Worm (Caenorhabditis elegans): ENCODE data around the gene flp-5.

flp-5 gene

DNA sequence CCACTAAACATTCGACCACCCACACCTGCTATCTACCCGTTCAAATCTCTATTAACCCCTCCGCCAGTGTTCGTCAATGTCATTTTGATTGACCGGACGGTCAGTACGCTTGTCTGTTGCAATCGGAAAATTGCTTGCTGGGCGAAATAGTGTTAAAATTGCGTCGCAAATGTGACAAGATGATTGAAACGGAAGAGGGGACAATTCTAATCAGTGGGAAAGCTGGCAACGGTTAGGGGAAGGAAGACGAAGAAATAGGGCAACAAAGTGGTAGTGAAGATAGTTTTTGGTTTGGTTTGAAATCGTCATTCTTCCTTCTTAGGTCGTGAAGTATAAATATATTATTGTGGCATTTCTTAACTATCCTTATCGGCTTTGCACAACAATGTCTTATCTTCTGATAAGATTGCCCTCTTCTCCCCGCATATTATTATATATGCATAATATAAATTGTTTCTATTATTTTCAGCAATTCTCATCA lies 40.4 kb downstream of the flp-5 start (continued):
- TF ChIP-seq unc-62 (GFP tag; optimal IDR thresholded peaks at IDR 0.05) (peak; percentile 7), nhr-28 (tag; optimal IDR thresholded peaks at IDR 0.05) (no peak), lin-39 (tag; optimal IDR thresholded peaks at IDR 0.05) (no peak), ceh-82 (tag; optimal IDR thresholded peaks at IDR 0.05) (no peak), ceh-16 (tag; optimal IDR thresholded peaks at IDR 0.05) (no peak), unc-39 (tag; optimal IDR thresholded peaks at IDR 0.05) (no peak), mdl-1 (tag; optimal IDR thresholded peaks at IDR 0.05) (no peak), lin-15B (tag; optimal IDR thresholded peaks at IDR 0.05) (no peak), nhr-77 (tag; optimal IDR thresholded peaks at IDR 0.05) (no peak), eor-1 (tag; optimal IDR thresholded peaks at IDR 0.05) (no peak), ztf-11 (tag; optimal IDR thresholded peaks at IDR 0.05) (no peak), sea-2 (GFP tag; optimal IDR thresholded peaks at IDR 0.05) (no peak), ztf-4 (tag; optimal IDR thresholded peaks at IDR 0.05) (no peak), nhr-43 (tag; optimal IDR thresholded peaks at IDR 0.05; ENCODE audit: poor library complexity, severe bottlenecking) (no peak), egl-5 (tag; optimal IDR thresholded peaks at IDR 0.05) (no peak), nhr-67 (tag; optimal IDR thresholded peaks at IDR 0.05) (no peak), elt-1 (tag; optimal IDR thresholded peaks at IDR 0.05) (no peak), fkh-2 (tag; optimal IDR thresholded peaks at IDR 0.05) (no peak), nhr-11 (tag; optimal IDR thresholded peaks at IDR 0.05) (no peak), nhr-25 (tag; optimal IDR thresholded peaks at IDR 0.05) (peak; percentile 28), lsy-12 (tag; optimal IDR thresholded peaks at IDR 0.05) (no peak), zag-1 (tag; optimal IDR thresholded peaks at IDR 0.05) (no peak)

DNA sequence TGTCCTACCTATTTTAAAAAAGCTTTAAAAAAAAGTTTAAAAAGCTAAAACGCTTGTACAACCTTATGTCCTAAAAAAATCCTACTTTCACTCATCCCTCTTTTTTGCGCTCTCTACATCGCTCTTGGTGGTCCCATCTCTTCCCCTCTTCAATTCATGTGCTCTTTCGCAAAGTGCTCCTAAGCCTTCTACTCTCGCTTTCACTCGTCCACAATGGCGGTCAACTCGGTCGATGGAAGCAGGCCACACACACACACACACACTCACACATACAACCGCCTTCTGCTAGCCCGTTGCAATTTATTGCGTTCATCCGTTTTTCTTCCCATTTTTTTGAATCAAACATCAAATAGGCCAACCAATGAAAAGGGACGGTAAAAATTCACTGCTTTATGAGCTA lies 41.1 kb downstream of the flp-5 start:
- TF ChIP-seq elt-2 (tag; optimal IDR thresholded peaks at IDR 0.05) (no peak), egl-27 (tag; optimal IDR thresholded peaks at IDR 0.05) (no peak), nfya-1 (tag; optimal IDR thresholded peaks at IDR 0.05; ENCODE audit: insufficient read depth) (peak; percentile 47), nhr-77 (tag; optimal IDR thresholded peaks at IDR 0.05) (no peak), lin-39 (tag; optimal IDR thresholded peaks at IDR 0.05) (peak; percentile 33), eor-1 (tag; optimal IDR thresholded peaks at IDR 0.05) (no peak), zag-1 (tag; optimal IDR thresholded peaks at IDR 0.05) (no peak)

DNA sequence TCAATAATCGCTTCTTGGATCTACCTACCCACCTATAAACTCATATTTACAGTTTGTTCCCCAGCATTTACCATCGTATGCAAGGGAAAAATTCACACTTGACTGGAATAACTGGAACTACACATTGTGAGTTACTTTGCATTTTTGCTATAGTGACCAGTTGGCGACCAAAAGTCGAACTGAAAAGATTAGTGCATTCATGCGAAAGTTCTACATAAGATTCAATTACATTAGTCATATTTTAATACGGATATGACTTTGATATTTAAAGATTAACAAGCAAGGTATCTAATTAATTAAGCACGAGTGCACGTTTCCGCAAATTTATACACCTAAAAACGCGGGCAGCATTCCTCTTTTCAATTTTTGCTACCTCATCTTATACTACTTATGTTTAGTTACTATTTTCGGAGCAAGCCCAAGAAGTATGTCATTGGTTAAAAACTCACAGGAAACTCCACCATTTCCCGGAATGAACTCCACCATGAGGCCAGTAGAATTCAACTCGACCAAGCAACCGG lies 43.0 kb downstream of the flp-5 start, which contains the start of gene jmjd-3.1:
TSS of gene jmjd-3.1 (plus strand) at position 51 of the 521 bp plus-strand sequence.
- TF ChIP-seq fos-1 (tag; optimal IDR thresholded peaks at IDR 0.05) (no peak), mml-1 (tag; optimal IDR thresholded peaks at IDR 0.05) (no peak), fkh-2 (tag; optimal IDR thresholded peaks at IDR 0.05) (no peak), skn-1 (tag; optimal IDR thresholded peaks at IDR 0.05) (no peak), ama-1 (optimal IDR thresholded peaks at IDR 0.05) (no peak), unc-39 (tag; optimal IDR thresholded peaks at IDR 0.05) (no peak), nhr-237 (tag; optimal IDR thresholded peaks at IDR 0.05) (no peak)

DNA sequence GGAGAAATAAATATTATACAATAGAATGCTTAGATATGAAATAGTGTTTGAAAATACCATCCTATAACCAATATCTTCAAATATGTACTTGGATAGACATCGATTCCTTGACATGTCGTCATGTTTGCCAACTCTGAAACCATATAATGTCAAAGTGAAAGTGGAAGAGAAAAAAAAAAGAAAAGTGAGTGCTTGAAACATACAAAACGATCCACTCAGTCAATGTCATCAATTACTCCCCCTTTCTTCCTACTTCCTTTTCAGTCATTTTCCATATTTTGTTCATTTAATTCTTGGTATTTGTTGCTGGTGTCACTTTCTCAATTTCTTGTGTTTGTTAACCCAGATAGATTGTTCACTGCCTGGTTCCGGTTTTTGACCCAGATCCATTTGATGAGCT lies 52.2 kb downstream of the flp-5 start, which contains the start of gene F18E9.4:
TSS of gene F18E9.4 (plus strand) at position 301 of the 400 bp plus-strand sequence.
- TF ChIP-seq R02D3.7 (tag; optimal IDR thresholded peaks at IDR 0.05), result no peak
- no peak for TF ChIP-seq eor-1 (tag; optimal IDR thresholded peaks at IDR 0.05)
- no peak for TF ChIP-seq unc-39 (tag; optimal IDR thresholded peaks at IDR 0.05)
- no peak for TF ChIP-seq nhr-23 (tag; optimal IDR thresholded peaks at IDR 0.05)
- TF ChIP-seq sea-2 (GFP tag; optimal IDR thresholded peaks at IDR 0.05), result no peak
- TF ChIP-seq ceh-28 (tag; optimal IDR thresholded peaks at IDR 0.05), result no peak
- TF ChIP-seq nhr-28 (tag; optimal IDR thresholded peaks at IDR 0.05), result no peak
- no peak for TF ChIP-seq unc-62 (GFP tag; optimal IDR thresholded peaks at IDR 0.05)
- no peak for TF ChIP-seq mml-1 (tag; optimal IDR thresholded peaks at IDR 0.05)
- no peak for TF ChIP-seq tbx-2 (tag; optimal IDR thresholded peaks at IDR 0.05)
- no peak for TF ChIP-seq ceh-9 (tag; optimal IDR thresholded peaks at IDR 0.05)
- no peak for TF ChIP-seq nhr-25 (tag; optimal IDR thresholded peaks at IDR 0.05)
- TF ChIP-seq ama-1 (optimal IDR thresholded peaks at IDR 0.05), result no peak
- no peak for TF ChIP-seq jun-1 (tag; optimal IDR thresholded peaks at IDR 0.05)
